Worm (Caenorhabditis elegans) whole organism, mixed stage, embryonic: Measurements from ENCODE around the gene B0496.6.

Experiments
- M03D4.4 ChIP-seq: sonication (generic microtip); optimal IDR thresholded peaks from 2 replicates; lab custom pipeline; 2017; ENCODE audit warnings: mild to moderate bottlenecking, missing genetic modification characterization, missing compliant biosample characterization
- bed-3 ChIP-seq: fragments of 200-800 bp; sonication (Bioruptor generic); optimal IDR thresholded peaks from 3 replicates; lab custom pipeline; 2018; ENCODE audit warnings: mild to moderate bottlenecking, missing genetic modification characterization, moderate library complexity, missing compliant biosample characterization
- ceh-39 ChIP-seq: fragments of 150-350 bp; optimal IDR thresholded peaks from 2 replicates; lab custom pipeline; 2014; ENCODE audit warnings: missing biosample characterization, missing genetic modification characterization
- ceh-43 ChIP-seq: fragments of 200-800 bp; sonication (Bioruptor generic); optimal IDR thresholded peaks from 2 replicates; lab custom pipeline; 2018; ENCODE audit warnings: mild to moderate bottlenecking, missing genetic modification characterization, moderate library complexity, missing compliant biosample characterization
- ceh-83 ChIP-seq: fragments of 200-800 bp; sonication (Bioruptor generic); optimal IDR thresholded peaks from 2 replicates; lab custom pipeline; 2018; ENCODE audit warnings: mild to moderate bottlenecking, missing genetic modification characterization, missing compliant biosample characterization
- ces-1 ChIP-seq: fragments of 150-350 bp; optimal IDR thresholded peaks from 2 replicates; lab custom pipeline; 2014; ENCODE audit warnings: missing biosample characterization, missing genetic modification reagents, missing genetic modification characterization
- drap-1 ChIP-seq: fragments of 200-800 bp; sonication (Bioruptor generic); optimal IDR thresholded peaks from 3 replicates; lab custom pipeline; 2018; ENCODE audit warnings: mild to moderate bottlenecking, missing genetic modification characterization, missing compliant biosample characterization
- elt-1 ChIP-seq: sonication (generic microtip); optimal IDR thresholded peaks from 2 replicates; lab custom pipeline; 2017; ENCODE audit warnings: missing genetic modification characterization, mild to moderate bottlenecking, missing compliant biosample characterization, antibody characterized with exemption, moderate library complexity, borderline replicate concordance; ENCODE audit not compliant: insufficient read depth
- elt-3 ChIP-seq: fragments of 150-350 bp; optimal IDR thresholded peaks from 2 replicates; lab custom pipeline; 2014; ENCODE audit warnings: missing biosample characterization, missing genetic modification characterization
- flh-1 ChIP-seq: fragments of 200-800 bp; sonication (Bioruptor generic); optimal IDR thresholded peaks from 2 replicates; lab custom pipeline; 2018; ENCODE audit warnings: mild to moderate bottlenecking, missing genetic modification characterization, moderate library complexity, missing compliant biosample characterization
- ham-2 ChIP-seq: fragments of 200-800 bp; sonication (Bioruptor generic); optimal IDR thresholded peaks from 2 replicates; lab custom pipeline; 2018; ENCODE audit warnings: mild to moderate bottlenecking, missing genetic modification characterization, missing compliant biosample characterization
- hlh-1 ChIP-seq: fragments of 150-350 bp; optimal IDR thresholded peaks from 2 replicates; lab custom pipeline; 2014; ENCODE audit warnings: missing biosample characterization, missing genetic modification reagents, missing genetic modification characterization
- lin-13 ChIP-seq: fragments of 150-350 bp; optimal IDR thresholded peaks from 2 replicates; lab custom pipeline; 2014; ENCODE audit warnings: missing biosample characterization, missing genetic modification characterization
- lin-32 ChIP-seq: fragments of 200-800 bp; sonication (Bioruptor generic); optimal IDR thresholded peaks from 2 replicates; lab custom pipeline; 2018; ENCODE audit warnings: mild to moderate bottlenecking, missing genetic modification characterization, missing compliant biosample characterization
- lsy-2 ChIP-seq: fragments of 150-350 bp; optimal IDR thresholded peaks from 2 replicates; lab custom pipeline; 2014; ENCODE audit warnings: missing biosample characterization, missing genetic modification characterization
- mab-5 ChIP-seq: fragments of 150-350 bp; optimal IDR thresholded peaks from 2 replicates; lab custom pipeline; 2014; ENCODE audit warnings: missing biosample characterization, missing genetic modification characterization
- mep-1 ChIP-seq: fragments of 150-350 bp; optimal IDR thresholded peaks from 2 replicates; lab custom pipeline; 2017; ENCODE audit warnings: missing biosample characterization, missing genetic modification reagents, missing genetic modification characterization, inconsistent platforms
- mls-2 ChIP-seq: sonication (generic microtip); optimal IDR thresholded peaks from 2 replicates; lab custom pipeline; 2016; ENCODE audit warnings: mild to moderate bottlenecking, missing genetic modification characterization, moderate library complexity, missing compliant biosample characterization
- nhr-2 ChIP-seq: fragments of 150-350 bp; optimal IDR thresholded peaks from 2 replicates; lab custom pipeline; 2014; ENCODE audit warnings: missing biosample characterization, missing genetic modification characterization
- nhr-237 ChIP-seq: fragments of 150-350 bp; optimal IDR thresholded peaks from 2 replicates; lab custom pipeline; 2014; ENCODE audit warnings: missing biosample characterization, missing genetic modification characterization
- nhr-28 ChIP-seq: fragments of 150-350 bp; optimal IDR thresholded peaks from 2 replicates; lab custom pipeline; 2014; ENCODE audit warnings: missing biosample characterization, missing genetic modification characterization
- nhr-76 ChIP-seq: sonication (generic microtip); optimal IDR thresholded peaks from 2 replicates; lab custom pipeline; 2017; ENCODE audit warnings: missing biosample characterization, missing genetic modification characterization
- sem-2 ChIP-seq: fragments of 200-800 bp; sonication (Bioruptor generic); optimal IDR thresholded peaks from 2 replicates; lab custom pipeline; 2018; ENCODE audit warnings: mild to moderate bottlenecking, missing genetic modification characterization, missing compliant biosample characterization
- snpc-4 ChIP-seq: fragments of 150-350 bp; optimal IDR thresholded peaks from 2 replicates; lab custom pipeline; 2014; ENCODE audit warnings: missing biosample characterization, missing genetic modification characterization
- sptf-1 ChIP-seq: sonication (generic microtip); optimal IDR thresholded peaks from 2 replicates; lab custom pipeline; 2017; ENCODE audit warnings: mild to moderate bottlenecking, missing genetic modification characterization, moderate library complexity, missing compliant biosample characterization
- tbx-8 ChIP-seq: fragments of 200-800 bp; sonication (Bioruptor generic); optimal IDR thresholded peaks from 2 replicates; lab custom pipeline; 2018; ENCODE audit warnings: mild to moderate bottlenecking, missing genetic modification characterization, moderate library complexity, missing compliant biosample characterization
- unc-120 ChIP-seq: sonication (generic microtip); optimal IDR thresholded peaks from 2 replicates; lab custom pipeline; 2017; ENCODE audit warnings: missing genetic modification characterization, missing compliant biosample characterization; ENCODE audit not compliant: poor library complexity, severe bottlenecking
- unc-39 ChIP-seq: fragments of 150-350 bp; optimal IDR thresholded peaks from 2 replicates; lab custom pipeline; 2014; ENCODE audit warnings: missing biosample characterization, missing genetic modification characterization
- unc-62 ChIP-seq: fragments of 150-350 bp; optimal IDR thresholded peaks from 2 replicates; lab custom pipeline; 2014; ENCODE audit warnings: missing biosample characterization, missing genetic modification reagents, missing genetic modification characterization
- zip-8 ChIP-seq: fragments of 150-350 bp; optimal IDR thresholded peaks from 2 replicates; lab custom pipeline; 2014; ENCODE audit warnings: missing biosample characterization, missing genetic modification characterization
- ztf-11 ChIP-seq: fragments of 150-350 bp; optimal IDR thresholded peaks from 2 replicates; lab custom pipeline; 2014; ENCODE audit warnings: missing biosample characterization, missing genetic modification characterization

B0496.6 gene

ce11 chrIV:7388843-7389242 is 30.1 kb upstream of the B0496.6 start, which contains the start of gene mob-3:
Gene mob-3 (minus strand): TSS chrIV:7388943.
- TF ChIP-seq unc-120 (tag; lab: Kevin White, UChicago) (no peak), unc-62 (GFP tag; lab: Kevin White, UChicago) (no peak), lin-32 (GFP tag; lab: Kevin White, UChicago) (no peak), elt-3 (tag; lab: Kevin White, UChicago) (no peak), ceh-39 (no peak), sptf-1 (tag; lab: Kevin White, UChicago) (no peak), bed-3 (no peak), tbx-8 (GFP tag; lab: Kevin White, UChicago) (no peak), hlh-1 (no peak), flh-1 (GFP tag; lab: Kevin White, UChicago) (no peak), elt-1 (no peak), drap-1 (no peak), ceh-83 (GFP tag; lab: Kevin White, UChicago) (no peak), zip-8 (tag; lab: Kevin White, UChicago) (no peak)

ce11 chrIV:7389719-7390118 is 29.2 kb upstream of the B0496.6 start:
- no peak for TF ChIP-seq snpc-4 (tag; lab: Kevin White, UChicago)
- no peak for TF ChIP-seq flh-1 (GFP tag; lab: Kevin White, UChicago)
- TF ChIP-seq lsy-2 = peak; percentile 63
- no peak for TF ChIP-seq mab-5 (tag; lab: Kevin White, UChicago)
- TF ChIP-seq, all 35 proteins: peak for 1

- no peak for TF ChIP-seq nhr-2
- no peak for TF ChIP-seq mep-1 (tag; lab: Kevin White, UChicago)
- TF ChIP-seq ceh-83 (GFP tag; lab: Kevin White, UChicago) = no peak
- peak; percentile 25 for TF ChIP-seq ces-1 (GFP tag; lab: Kevin White, UChicago)
- TF ChIP-seq nhr-28 (tag; lab: Kevin White, UChicago) = no peak
- TF ChIP-seq lin-32 (GFP tag; lab: Kevin White, UChicago) = no peak
- no peak for TF ChIP-seq M03D4.4 (tag; lab: Kevin White, UChicago)
- TF ChIP-seq nhr-76 (tag; lab: Kevin White, UChicago) = no peak
- TF ChIP-seq tbx-8 (GFP tag; lab: Kevin White, UChicago) = no peak
- no peak for TF ChIP-seq mls-2 (tag; lab: Kevin White, UChicago)
- no peak for TF ChIP-seq sem-2
- no peak for TF ChIP-seq mab-5 (tag; lab: Kevin White, UChicago)
- TF ChIP-seq unc-120 (tag; lab: Kevin White, UChicago) = peak; percentile 54
- TF ChIP-seq hlh-1 = peak; percentile 95
- TF ChIP-seq ceh-43 (GFP tag; lab: Kevin White, UChicago) = no peak
- no peak for TF ChIP-seq ceh-39
- no peak for TF ChIP-seq ham-2 (GFP tag; lab: Kevin White, UChicago)
- no peak for TF ChIP-seq drap-1
Observed at ce11 chrIV:7390126-7390766, 28.7 kb upstream of the B0496.6 start.

ce11 chrIV:7391534-7392343 is 27.2 kb upstream of the B0496.6 start:
- TF ChIP-seq unc-62 (GFP tag; lab: Kevin White, UChicago) (peak; percentile 48), lin-13 (tag; lab: Kevin White, UChicago) (no peak), unc-120 (tag; lab: Kevin White, UChicago) (peak; percentile 28), hlh-1 (no peak), sptf-1 (tag; lab: Kevin White, UChicago) (no peak), ces-1 (GFP tag; lab: Kevin White, UChicago) (no peak), mab-5 (tag; lab: Kevin White, UChicago) (no peak)
- TF ChIP-seq, all 35 proteins: peak for 2

ce11 chrIV:7393700-7394099 is 25.2 kb upstream of the B0496.6 start, which contains the start of gene pitr-1:
Gene pitr-1 (plus strand): TSS chrIV:7394085.
- no peak for TF ChIP-seq sem-2
- no peak for TF ChIP-seq mls-2 (tag; lab: Kevin White, UChicago)
- TF ChIP-seq lsy-2 = no peak
- TF ChIP-seq ztf-11 (tag; lab: Kevin White, UChicago) = no peak
- TF ChIP-seq unc-39 (tag; lab: Kevin White, UChicago) = no peak
- no peak for TF ChIP-seq flh-1 (GFP tag; lab: Kevin White, UChicago)
- no peak for TF ChIP-seq nhr-76 (tag; lab: Kevin White, UChicago)
- no peak for TF ChIP-seq ces-1 (GFP tag; lab: Kevin White, UChicago)
- no peak for TF ChIP-seq lin-13 (tag; lab: Kevin White, UChicago)
- no peak for TF ChIP-seq unc-62 (GFP tag; lab: Kevin White, UChicago)
- no peak for TF ChIP-seq nhr-28 (tag; lab: Kevin White, UChicago)
- TF ChIP-seq elt-1 = no peak
- TF ChIP-seq M03D4.4 (tag; lab: Kevin White, UChicago) = no peak
- TF ChIP-seq ceh-39 = no peak
- TF ChIP-seq mab-5 (tag; lab: Kevin White, UChicago) = no peak
- TF ChIP-seq ham-2 (GFP tag; lab: Kevin White, UChicago) = no peak
- TF ChIP-seq unc-120 (tag; lab: Kevin White, UChicago) = no peak
- no peak for TF ChIP-seq nhr-237 (tag; lab: Kevin White, UChicago)
